Fruit fly (Drosophila melanogaster): ENCODE measurements around the gene mahe.

dm6 chrX:7908239-7909068 lies 22.7 kb downstream of the mahe start, which contains the start of the genes dpr14 and spidey:
- TF ChIP-seq CG4496 (GFP tag; IDR thresholded peaks at IDR 0.05) (peak; percentile 91), D1 (tag; optimal IDR thresholded peaks at IDR 0.05) (no peak), CG9948 (tag; optimal IDR thresholded peaks at IDR 0.05) (peak; percentile 70), fd96Ca (GFP tag; IDR thresholded peaks at IDR 0.05) (peak; percentile 90), CG12605 (GFP tag; IDR thresholded peaks at IDR 0.05) (peak; percentile 66), EcR (GFP tag; optimal IDR thresholded peaks at IDR 0.05) (peak; percentile 76), CG17806 (tag; optimal IDR thresholded peaks at IDR 0.05) (peak; percentile 74), Snoo (tag; optimal IDR thresholded peaks at IDR 0.05) (peak; percentile 56), CG32121 (GFP tag; IDR thresholded peaks at IDR 0.05) (peak; percentile 89), Pif1A (GFP tag; optimal IDR thresholded peaks at IDR 0.05) (no peak)
